Fruit fly (Drosophila melanogaster) whole organism, prepupa: ENCODE measurements around the gene Myo61F.

Source experiments
- CG10669 ChIP-seq: fragments of 200-800 bp; sonication (Bioruptor generic); optimal IDR thresholded peaks from 3 replicates; lab custom pipeline; 2018; ENCODE audit warnings: missing biosample characterization, mild to moderate bottlenecking, missing genetic modification characterization, moderate library complexity
- CG11294 ChIP-seq: fragments of 200-800 bp; sonication (Bioruptor generic); IDR thresholded peaks from 2 replicates; pipeline ENCODE4 v1.3.6; 2022; ENCODE audit warnings: missing biosample characterization, missing genetic modification characterization
- CG11902 ChIP-seq: fragments of 200-800 bp; sonication (Bioruptor generic); optimal IDR thresholded peaks from 3 replicates; lab custom pipeline; 2016; ENCODE audit warnings: missing biosample characterization, missing genetic modification characterization
- CG1621 ChIP-seq: fragments of 200-800 bp; sonication (Bioruptor generic); optimal IDR thresholded peaks from 3 replicates; lab custom pipeline; 2018; ENCODE audit warnings: missing biosample characterization, mild to moderate bottlenecking, missing genetic modification characterization
- CG16779 ChIP-seq: fragments of 200-800 bp; sonication (Bioruptor generic); optimal IDR thresholded peaks from 3 replicates; lab custom pipeline; 2017; ENCODE audit warnings: missing biosample characterization, mild to moderate bottlenecking, missing genetic modification characterization
- CG3032 ChIP-seq: fragments of 200-800 bp; optimal IDR thresholded peaks from 2 replicates; lab custom pipeline; 2019; ENCODE audit warnings: missing biosample characterization, mild to moderate bottlenecking, missing genetic modification characterization, moderate library complexity
- CG32006 ChIP-seq: fragments of 200-800 bp; sonication (Bioruptor generic); optimal IDR thresholded peaks from 3 replicates; lab custom pipeline; 2017; ENCODE audit warnings: missing biosample characterization, mild to moderate bottlenecking, missing genetic modification characterization
- CG34406 ChIP-seq: fragments of 200-800 bp; sonication (Bioruptor generic); optimal IDR thresholded peaks from 3 replicates; lab custom pipeline; 2016; ENCODE audit warnings: missing biosample characterization, missing genetic modification characterization
- CG3919 ChIP-seq: fragments of 200-800 bp; sonication (Bioruptor generic); optimal IDR thresholded peaks from 3 replicates; lab custom pipeline; 2016; ENCODE audit warnings: missing biosample characterization, missing genetic modification characterization
- CG4318 ChIP-seq: fragments of 200-800 bp; sonication (Bioruptor generic); optimal IDR thresholded peaks from 3 replicates; lab custom pipeline; 2017; ENCODE audit warnings: missing biosample characterization, mild to moderate bottlenecking, missing genetic modification characterization
- CG6163 ChIP-seq: fragments of 200-800 bp; sonication (Bioruptor generic); IDR thresholded peaks from 3 replicates; pipeline ENCODE4 v1.3.6; 2022; ENCODE audit warnings: missing biosample characterization, missing genetic modification characterization
- CG6276 ChIP-seq: fragments of 200-800 bp; sonication (Bioruptor generic); optimal IDR thresholded peaks from 2 replicates; lab custom pipeline; 2017; ENCODE audit warnings: missing biosample characterization, mild to moderate bottlenecking, missing genetic modification characterization
- CG6792 ChIP-seq: fragments of 200-800 bp; sonication (Bioruptor generic); optimal IDR thresholded peaks from 3 replicates; lab custom pipeline; 2016; ENCODE audit warnings: missing biosample characterization, missing genetic modification characterization
- CG6808 ChIP-seq: fragments of 200-800 bp; sonication (Bioruptor generic); optimal IDR thresholded peaks from 3 replicates; lab custom pipeline; 2017; ENCODE audit warnings: missing biosample characterization, missing genetic modification characterization, mild to moderate bottlenecking, moderate library complexity, missing genetic modification reagents
- CG6854 ChIP-seq: fragments of 200-800 bp; sonication (Bioruptor generic); optimal IDR thresholded peaks from 2 replicates; lab custom pipeline; 2017; ENCODE audit warnings: missing biosample characterization, mild to moderate bottlenecking, missing genetic modification characterization
- CG8119 ChIP-seq: fragments of 200-800 bp; sonication (Bioruptor generic); IDR thresholded peaks from 3 replicates; pipeline ENCODE4 v1.3.6; 2022; ENCODE audit warnings: missing biosample characterization, missing genetic modification characterization
- CG8319 ChIP-seq: fragments of 200-800 bp; sonication (Bioruptor generic); optimal IDR thresholded peaks from 3 replicates; lab custom pipeline; 2016; ENCODE audit warnings: missing biosample characterization, missing genetic modification characterization
- CG8632 ChIP-seq: fragments of 200-800 bp; sonication (Bioruptor generic); optimal IDR thresholded peaks from 3 replicates; lab custom pipeline; 2016; ENCODE audit warnings: missing biosample characterization, missing genetic modification characterization
- Eip75B ChIP-seq: fragments of 200-800 bp; sonication (Bioruptor generic); optimal IDR thresholded peaks from 3 replicates; lab custom pipeline; 2016; ENCODE audit warnings: missing biosample characterization, missing genetic modification characterization
- Eip93F ChIP-seq: fragments of 200-800 bp; sonication (Bioruptor generic); optimal IDR thresholded peaks from 2 replicates; lab custom pipeline; 2016; ENCODE audit warnings: missing biosample characterization, mild to moderate bottlenecking, missing genetic modification characterization
- Ets21C ChIP-seq: fragments of 200-800 bp; sonication (Bioruptor generic); optimal IDR thresholded peaks from 3 replicates; lab custom pipeline; 2016; ENCODE audit warnings: missing biosample characterization, missing genetic modification characterization
- Gug ChIP-seq: fragments of 200-800 bp; sonication (Bioruptor generic); IDR thresholded peaks from 2 replicates; pipeline ENCODE4 v1.3.6; 2022; ENCODE audit warnings: missing biosample characterization, missing genetic modification characterization
- Hr38 ChIP-seq: sonication (Bioruptor generic); optimal IDR thresholded peaks from 2 replicates; lab custom pipeline; 2016; ENCODE audit warnings: missing biosample characterization, missing genetic modification characterization
- Hr39 ChIP-seq: fragments of 200-800 bp; sonication (Bioruptor generic); optimal IDR thresholded peaks from 2 replicates; lab custom pipeline; 2016; ENCODE audit warnings: missing biosample characterization, missing genetic modification characterization
- Hr4 ChIP-seq: fragments of 200-800 bp; sonication (Bioruptor generic); optimal IDR thresholded peaks from 3 replicates; lab custom pipeline; 2016; ENCODE audit warnings: missing biosample characterization, missing genetic modification characterization
- Lpt ChIP-seq: fragments of 200-800 bp; sonication (Bioruptor generic); optimal IDR thresholded peaks from 3 replicates; lab custom pipeline; 2016; ENCODE audit warnings: missing biosample characterization, missing genetic modification characterization
- OdsH ChIP-seq: fragments of 200-800 bp; sonication (Bioruptor generic); optimal IDR thresholded peaks from 3 replicates; lab custom pipeline; 2016; ENCODE audit warnings: missing biosample characterization, missing genetic modification characterization
- Smox ChIP-seq: fragments of 200-800 bp; sonication (Bioruptor generic); optimal IDR thresholded peaks from 3 replicates; lab custom pipeline; 2016; ENCODE audit warnings: missing biosample characterization, missing genetic modification characterization
- Sox102F ChIP-seq: fragments of 200-800 bp; sonication (Bioruptor generic); optimal IDR thresholded peaks from 2 replicates; lab custom pipeline; 2016; ENCODE audit warnings: missing biosample characterization, mild to moderate bottlenecking, missing genetic modification characterization
- Sox14 ChIP-seq: fragments of 200-800 bp; sonication (Bioruptor generic); optimal IDR thresholded peaks from 3 replicates; lab custom pipeline; 2016; ENCODE audit warnings: missing biosample characterization, missing genetic modification characterization
- Sox15 ChIP-seq: fragments of 200-800 bp; sonication (Bioruptor generic); optimal IDR thresholded peaks from 3 replicates; lab custom pipeline; 2016; ENCODE audit warnings: missing biosample characterization, missing genetic modification characterization
- acj6 ChIP-seq: fragments of 200-800 bp; sonication (Bioruptor generic); optimal IDR thresholded peaks from 3 replicates; lab custom pipeline; 2016; ENCODE audit warnings: missing biosample characterization, missing genetic modification characterization
- cyc ChIP-seq: fragments of 200-800 bp; sonication (Bioruptor generic); optimal IDR thresholded peaks from 3 replicates; lab custom pipeline; 2016; ENCODE audit warnings: missing biosample characterization, missing genetic modification characterization
- dac ChIP-seq: fragments of 200-800 bp; sonication (Bioruptor generic); optimal IDR thresholded peaks from 2 replicates; lab custom pipeline; 2017; ENCODE audit warnings: missing biosample characterization, mild to moderate bottlenecking, missing genetic modification characterization
- eg ChIP-seq: fragments of 200-800 bp; sonication (Bioruptor generic); IDR thresholded peaks from 3 replicates; pipeline ENCODE4 v1.3.6; 2022; ENCODE audit warnings: missing biosample characterization, missing genetic modification characterization
- esn ChIP-seq: fragments of 200-800 bp; sonication (Bioruptor generic); optimal IDR thresholded peaks from 2 replicates; lab custom pipeline; 2016; ENCODE audit warnings: missing biosample characterization, mild to moderate bottlenecking, missing genetic modification characterization, moderate library complexity
- fkh ChIP-seq: fragments of 200-800 bp; sonication (Bioruptor generic); optimal IDR thresholded peaks from 3 replicates; lab custom pipeline; 2017; ENCODE audit warnings: missing biosample characterization, mild to moderate bottlenecking, missing genetic modification characterization, moderate library complexity
- lz ChIP-seq: fragments of 200-800 bp; sonication (Bioruptor generic); optimal IDR thresholded peaks from 3 replicates; lab custom pipeline; 2016; ENCODE audit warnings: missing biosample characterization, missing genetic modification characterization
- net ChIP-seq: fragments of 200-800 bp; sonication (Bioruptor generic); optimal IDR thresholded peaks from 3 replicates; lab custom pipeline; 2016; ENCODE audit warnings: missing biosample characterization, missing genetic modification characterization
- salr ChIP-seq, 2 experiments: fragments of 200-800 bp; sonication (Bioruptor generic); optimal IDR thresholded peaks; 3 replicates each; lab custom pipeline; 2016 to 2018; ENCODE audit warnings: missing biosample characterization in 2 of 2, missing genetic modification characterization in 2 of 2, mild to moderate bottlenecking in 1 of 2
- spab ChIP-seq: fragments of 200-800 bp; sonication (Bioruptor generic); optimal IDR thresholded peaks from 2 replicates; lab custom pipeline; 2017; ENCODE audit warnings: missing biosample characterization, mild to moderate bottlenecking, missing genetic modification characterization, missing genetic modification reagents
- ss ChIP-seq, 2 experiments: fragments of 200-800 bp; sonication (Bioruptor generic); optimal IDR thresholded peaks; 2 replicates in 1 of 2; 3 replicates in 1 of 2; lab custom pipeline; 2017 to 2018; ENCODE audit warnings: mild to moderate bottlenecking in 2 of 2, missing biosample characterization in 2 of 2, missing genetic modification characterization in 2 of 2, moderate library complexity in 1 of 2
- svp ChIP-seq: fragments of 200-800 bp; sonication (Bioruptor generic); peaks from one replicate; lab custom pipeline; 2016; ENCODE audit warnings: missing biosample characterization, missing genetic modification characterization
- topi ChIP-seq: fragments of 200-800 bp; sonication (Bioruptor generic); optimal IDR thresholded peaks from 3 replicates; lab custom pipeline; 2016; ENCODE audit warnings: missing biosample characterization, missing genetic modification characterization
- vri ChIP-seq: fragments of 200-800 bp; sonication (Bioruptor generic); optimal IDR thresholded peaks from 3 replicates; lab custom pipeline; 2016; ENCODE audit warnings: missing biosample characterization, mild to moderate bottlenecking, missing genetic modification characterization

Gene Myo61F

dm6 chr3L:1374438-1375133, 56.3 kb downstream of the Myo61F start (continued):
- TF ChIP-seq CG11294 (GFP tag; lab: Robert Waterston, UW), result peak; percentile 44; the same call in 1 of the 2 replicates
- peak; percentile 56 for TF ChIP-seq CG6792 (GFP tag; lab: Kevin White, UChicago)
- no peak for TF ChIP-seq CG6808 (GFP tag; lab: Kevin White, UChicago)
- peak; percentile 45 for TF ChIP-seq Eip75B (GFP tag; lab: Kevin White, UChicago)
- peak; percentile 29 for TF ChIP-seq Lpt (GFP tag; lab: Kevin White, UChicago)
- peak; percentile 72 for TF ChIP-seq Hr39 (GFP tag; lab: Kevin White, UChicago)
- peak; percentile 75 for TF ChIP-seq CG8119 (GFP tag; lab: Robert Waterston, UW)
- TF ChIP-seq CG3919 (GFP tag; lab: Kevin White, UChicago), result peak; percentile 46
- TF ChIP-seq Sox15 (GFP tag; lab: Kevin White, UChicago), result peak; percentile 39
- peak; percentile 75 for TF ChIP-seq eg (GFP tag; lab: Robert Waterston, UW)
- peak; percentile 82 for TF ChIP-seq Hr4 (GFP tag; lab: Kevin White, UChicago)
- TF ChIP-seq CG11902 (GFP tag; lab: Kevin White, UChicago), result no peak
- TF ChIP-seq CG34406 (GFP tag; lab: Kevin White, UChicago), result peak; percentile 78
- TF ChIP-seq CG6276, result peak; percentile 31
- TF ChIP-seq Sox102F (GFP tag; lab: Kevin White, UChicago), result peak; percentile 69
- peak; percentile 74 for TF ChIP-seq acj6 (GFP tag; lab: Kevin White, UChicago)
- peak; percentile 66 for TF ChIP-seq net
- TF ChIP-seq Hr38 (GFP tag; lab: Kevin White, UChicago), result no peak
- peak; percentile 61; the same call in 1 of the 2 replicates for TF ChIP-seq Gug (GFP tag; lab: Robert Waterston, UW)
- peak; percentile 80 for TF ChIP-seq svp (GFP tag; lab: Kevin White, UChicago)

DNA sequence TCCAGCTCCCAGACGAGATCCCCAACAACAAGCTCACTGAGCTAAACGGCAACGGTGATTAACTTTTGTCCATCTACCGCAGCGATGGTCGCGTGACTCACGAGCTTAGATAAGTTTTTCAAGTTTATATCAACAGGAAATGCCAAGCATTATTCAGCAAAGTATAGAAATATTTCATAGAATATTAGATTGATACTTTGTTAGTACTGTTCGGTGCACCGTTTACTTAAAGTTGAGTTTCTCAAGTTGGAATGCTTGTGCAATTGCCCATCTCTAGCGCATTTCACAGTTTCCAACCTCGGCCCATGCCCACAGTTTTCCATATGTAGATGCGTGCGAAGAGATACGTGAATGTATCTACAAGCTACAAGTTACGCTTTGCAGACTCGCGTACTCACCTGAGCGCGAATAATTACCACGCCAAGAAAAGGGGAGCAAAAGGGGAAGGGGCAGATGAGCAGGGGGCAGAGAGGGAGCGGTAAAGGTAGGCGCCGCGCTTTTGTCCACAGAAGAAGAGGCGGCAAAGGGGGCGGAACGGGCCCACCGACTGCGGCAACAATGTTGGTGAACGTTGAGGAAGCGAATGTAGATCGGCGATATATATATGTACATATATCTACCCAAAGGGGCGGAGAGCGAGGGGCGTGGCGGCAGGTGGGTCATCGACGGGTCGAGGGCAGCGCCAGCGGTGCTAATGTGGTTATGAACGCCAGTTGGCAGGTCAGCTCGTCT, 57.9 kb downstream of the Myo61F start:
- TF ChIP-seq CG16779 (tag; lab: Kevin White, UChicago) (no peak), CG6854 (GFP tag; lab: Kevin White, UChicago) (no peak), vri (GFP tag; lab: Kevin White, UChicago) (no peak), CG8632 (no peak), CG10669 (GFP tag; lab: Kevin White, UChicago) (peak; percentile 65), Smox (GFP tag; lab: Kevin White, UChicago) (no peak), Eip93F (GFP tag; lab: Kevin White, UChicago) (no peak), salr (GFP tag; optimal IDR thresholded peaks at IDR 0.05; lab: Kevin White, UChicago) (peak in 1 of 2 experiments; percentile 59), Hr39 (GFP tag; lab: Kevin White, UChicago) (peak; percentile 11), topi (peak; percentile 36), CG1621 (tag; lab: Kevin White, UChicago) (peak; percentile 38), Ets21C (no peak), CG4318 (GFP tag; lab: Kevin White, UChicago) (peak; percentile 80), spab (GFP tag; lab: Kevin White, UChicago) (peak; percentile 45), Sox15 (GFP tag; lab: Kevin White, UChicago) (no peak), fkh (GFP tag; lab: Kevin White, UChicago) (no peak), Sox14 (GFP tag; lab: Kevin White, UChicago) (peak; percentile 68), svp (GFP tag; lab: Kevin White, UChicago) (no peak), CG32006 (peak; percentile 89), esn (GFP tag; lab: Kevin White, UChicago) (peak; percentile 15), ss (GFP tag; optimal IDR thresholded peaks at IDR 0.05; lab: Kevin White, UChicago) (peak; percentile 61 to 69), lz (GFP tag; lab: Kevin White, UChicago) (peak; percentile 26), CG6792 (GFP tag; lab: Kevin White, UChicago) (peak; percentile 27), dac (GFP tag; lab: Kevin White, UChicago) (peak; percentile 70), OdsH (GFP tag; lab: Kevin White, UChicago) (peak; percentile 70), Gug (GFP tag; lab: Robert Waterston, UW) (peak; percentile 53; the same call in 1 of the 2 replicates), CG3032 (tag; lab: Kevin White, UChicago) (peak; percentile 55), acj6 (GFP tag; lab: Kevin White, UChicago) (peak; percentile 66), eg (GFP tag; lab: Robert Waterston, UW) (peak; percentile 80), cyc (GFP tag; lab: Kevin White, UChicago) (no peak), Eip75B (GFP tag; lab: Kevin White, UChicago) (peak; percentile 60), net (peak; percentile 63), CG8319 (GFP tag; lab: Kevin White, UChicago) (no peak), CG6163 (peak; percentile 85), CG34406 (GFP tag; lab: Kevin White, UChicago) (peak; percentile 35), Sox102F (GFP tag; lab: Kevin White, UChicago) (peak; percentile 12), CG11294 (GFP tag; lab: Robert Waterston, UW) (0 out of 2 replicates have a peak, but pooled peaks have one; percentile 46)
